Worm (Caenorhabditis elegans) whole organism, young adult: Measurements from ENCODE around the gene F09G8.7.
A peak's percentile ranks its signal among the peaks of the same experiment; 100 is the strongest.

ENCODE experiments used
- F52B5.7 ChIP-seq: sonication (generic microtip); optimal IDR thresholded peaks from 2 replicates; lab custom pipeline; 2016; ENCODE audit warnings: mild to moderate bottlenecking, missing genetic modification characterization, missing compliant biosample characterization
- T07F8.4 ChIP-seq: sonication (generic microtip); optimal IDR thresholded peaks from 2 replicates; lab custom pipeline; 2016; ENCODE audit warnings: mild to moderate bottlenecking, missing genetic modification characterization, moderate library complexity, missing compliant biosample characterization
- ama-1 ChIP-seq, 3 experiments: fragments of 150-350 bp in 1 of 3; sonication (generic microtip) in 2 of 3; optimal IDR thresholded peaks; 2 replicates each; lab custom pipeline; 2014 to 2018; ENCODE audit warnings: missing biosample characterization in 2 of 3, missing genetic modification characterization in 2 of 3, missing genetic modification reagents in 2 of 3
- athp-1 ChIP-seq: sonication (generic microtip); optimal IDR thresholded peaks from 2 replicates; lab custom pipeline; 2017; ENCODE audit warnings: mild to moderate bottlenecking, missing genetic modification characterization, missing compliant biosample characterization
- attf-5 ChIP-seq: fragments of 200-800 bp; sonication (Bioruptor generic); optimal IDR thresholded peaks from 2 replicates; lab custom pipeline; 2018; ENCODE audit warnings: mild to moderate bottlenecking, missing genetic modification characterization, missing compliant biosample characterization
- ceh-40 ChIP-seq: fragments of 200-800 bp; sonication (Bioruptor generic); IDR thresholded peaks from 2 replicates; pipeline ENCODE4 v1.3.6; 2022; ENCODE audit warnings: missing genetic modification characterization, missing compliant biosample characterization
- dpff-1 ChIP-seq: sonication (generic microtip); optimal IDR thresholded peaks from 2 replicates; lab custom pipeline; 2017; ENCODE audit warnings: mild to moderate bottlenecking, missing genetic modification characterization, missing compliant biosample characterization
- dpl-1 ChIP-seq: fragments of 150-350 bp; optimal IDR thresholded peaks from 2 replicates; lab custom pipeline; 2014; ENCODE audit warnings: missing biosample characterization, missing genetic modification reagents, missing genetic modification characterization
- let-526 ChIP-seq: fragments of 200-800 bp; sonication (Bioruptor generic); IDR thresholded peaks from 2 replicates; pipeline ENCODE4 v1.3.6; 2022; ENCODE audit warnings: missing genetic modification reagents, missing genetic modification characterization, missing compliant biosample characterization
- madf-8 ChIP-seq: fragments of 200-800 bp; sonication (Bioruptor generic); conservative IDR thresholded peaks from 2 replicates; pipeline ENCODE4 v1.3.6; 2022; ENCODE audit warnings: missing genetic modification reagents, missing genetic modification characterization, missing compliant biosample characterization
- snpc-4 ChIP-seq, 5 experiments: fragments of 150-350 bp in 1 of 5; sonication (generic microtip) in 4 of 5; optimal IDR thresholded peaks; 2 replicates each; lab custom pipeline; 2014 to 2018; ENCODE audit warnings: missing genetic modification characterization in 5 of 5, missing biosample characterization in 3 of 5, antibody characterized with exemption in 2 of 5, mild to moderate bottlenecking in 2 of 5, missing compliant biosample characterization in 2 of 5, missing genotype in 2 of 5, moderate library complexity in 2 of 5, missing genetic modification reagents in 1 of 5
- tbp1 ChIP-seq: fragments of 200-800 bp; sonication (Bioruptor generic); optimal IDR thresholded peaks from 2 replicates; lab custom pipeline; 2018; ENCODE audit warnings: mild to moderate bottlenecking, missing genetic modification characterization, missing compliant biosample characterization
- unc-62 ChIP-seq: fragments of 150-350 bp; optimal IDR thresholded peaks from 2 replicates; lab custom pipeline; 2014; ENCODE audit warnings: missing biosample characterization, missing genetic modification reagents, missing genetic modification characterization

DNA sequence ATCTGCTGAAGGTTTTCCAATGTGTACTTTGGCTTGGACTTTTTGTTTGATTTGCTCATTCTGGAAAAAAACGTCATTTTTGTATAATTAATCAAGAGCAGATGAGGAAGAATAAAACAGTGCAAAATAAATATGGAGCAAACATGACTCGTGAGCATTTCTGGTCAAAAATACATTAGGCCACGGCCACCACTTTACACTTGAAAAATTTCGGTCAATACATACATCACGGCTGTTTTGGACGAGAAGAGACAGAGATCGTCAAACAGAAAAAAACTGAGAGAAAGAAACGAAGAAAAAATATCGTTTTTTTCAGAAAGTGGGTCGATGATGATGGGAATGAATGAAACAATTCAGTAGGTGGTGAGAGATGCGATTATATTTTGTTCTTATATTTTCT, at the start of gene F09G8.7, which contains the start of gene crn-7:
- TF ChIP-seq athp-1 (tag; lab: Kevin White, UChicago), result no peak
- no peak for TF ChIP-seq T07F8.4 (tag; lab: Kevin White, UChicago)
- TF ChIP-seq snpc-4 (GFP tag; optimal IDR thresholded peaks at IDR 0.05; lab: Kevin White, UChicago), result no peak
- TF ChIP-seq snpc-4 (tag; optimal IDR thresholded peaks at IDR 0.05; lab: Kevin White, UChicago), result no peak
- TF ChIP-seq unc-62, result no peak
- TF ChIP-seq let-526, result no peak
- TF ChIP-seq ama-1 (optimal IDR thresholded peaks at IDR 0.05; lab: Kevin White, UChicago), result no peak
- TF ChIP-seq ama-1 (GFP tag; optimal IDR thresholded peaks at IDR 0.05; lab: Kevin White, UChicago), result no peak
- TF ChIP-seq dpff-1, result no peak
- TF ChIP-seq ceh-40 (GFP tag; lab: Robert Waterston, UW), result no peak
- no peak for TF ChIP-seq dpl-1
- peak; percentile 44 for TF ChIP-seq attf-5
- TF ChIP-seq madf-8 (GFP tag; lab: Robert Waterston, UW), result no peak
- no peak for TF ChIP-seq tbp1 (GFP tag; lab: Kevin White, UChicago)
- no peak for TF ChIP-seq F52B5.7 (tag; lab: Kevin White, UChicago)
